Fruit fly (Drosophila melanogaster) whole organism, embryonic: ENCODE measurements around the gene Blm.

Experiments used
- C15 ChIP-seq: fragments of 200-800 bp; sonication (Bioruptor generic); IDR thresholded peaks from 3 replicates; pipeline ENCODE4 v1.3.6; 2022; ENCODE audit warnings: missing biosample characterization, missing genetic modification characterization
- CG10654 ChIP-seq: fragments of 200-800 bp; sonication (Bioruptor generic); optimal IDR thresholded peaks from 2 replicates; lab custom pipeline; 2016; ENCODE audit warnings: missing biosample characterization, missing genetic modification characterization
- CG11398 ChIP-seq: fragments of 200-800 bp; sonication (Bioruptor generic); optimal IDR thresholded peaks from 2 replicates; lab custom pipeline; 2016; ENCODE audit warnings: missing biosample characterization, missing genetic modification characterization
- CG12299 ChIP-seq: fragments of 200-800 bp; sonication (Bioruptor generic); optimal IDR thresholded peaks from 2 replicates; lab custom pipeline; 2018; ENCODE audit warnings: missing biosample characterization, mild to moderate bottlenecking, missing genetic modification characterization
- CG13894 ChIP-seq: fragments of 200-800 bp; sonication (Bioruptor generic); optimal IDR thresholded peaks from 3 replicates; lab custom pipeline; 2018; ENCODE audit warnings: missing biosample characterization, mild to moderate bottlenecking, missing genetic modification characterization, moderate library complexity
- CG15514 ChIP-seq: fragments of 200-800 bp; sonication (Bioruptor generic); optimal IDR thresholded peaks from 3 replicates; lab custom pipeline; 2017; ENCODE audit warnings: missing biosample characterization, missing genetic modification characterization, mild to moderate bottlenecking, moderate library complexity, missing genetic modification reagents
- CG17612 ChIP-seq: fragments of 200-800 bp; sonication (Bioruptor generic); IDR thresholded peaks from 2 replicates; pipeline ENCODE4 v1.3.6; 2022; ENCODE audit warnings: missing biosample characterization, missing genetic modification characterization
- CG18619 ChIP-seq: fragments of 200-800 bp; sonication (Bioruptor generic); optimal IDR thresholded peaks from 3 replicates; lab custom pipeline; 2017; ENCODE audit warnings: missing biosample characterization, mild to moderate bottlenecking, missing genetic modification characterization
- CG2199 ChIP-seq: fragments of 200-800 bp; sonication (Bioruptor generic); IDR thresholded peaks from 3 replicates; pipeline ENCODE4 v1.3.6; 2022; ENCODE audit warnings: missing biosample characterization, missing genetic modification characterization
- CG2202 ChIP-seq: fragments of 200-800 bp; sonication (Bioruptor generic); optimal IDR thresholded peaks from 2 replicates; lab custom pipeline; 2018; ENCODE audit warnings: missing biosample characterization, mild to moderate bottlenecking, missing genetic modification characterization
- CG32767 ChIP-seq: fragments of 200-800 bp; sonication (Bioruptor generic); IDR thresholded peaks from 2 replicates; pipeline ENCODE4 v1.3.6; 2022; ENCODE audit warnings: missing biosample characterization, missing genetic modification characterization
- CG5245 ChIP-seq: fragments of 200-800 bp; sonication (Bioruptor generic); optimal IDR thresholded peaks from 3 replicates; lab custom pipeline; 2016; ENCODE audit warnings: missing biosample characterization, missing genetic modification characterization
- CG6272 ChIP-seq: fragments of 200-800 bp; sonication (Bioruptor generic); IDR thresholded peaks from 2 replicates; pipeline ENCODE4 v1.3.6; 2022; ENCODE audit warnings: missing biosample characterization, missing genetic modification characterization
- CG6689 ChIP-seq: fragments of 200-800 bp; sonication (Bioruptor generic); IDR thresholded peaks from 2 replicates; pipeline ENCODE4 v1.3.6; 2022; ENCODE audit warnings: missing biosample characterization, missing genetic modification characterization
- CG9797 ChIP-seq: fragments of 200-800 bp; sonication (Bioruptor generic); optimal IDR thresholded peaks from 3 replicates; lab custom pipeline; 2018; ENCODE audit warnings: missing biosample characterization, mild to moderate bottlenecking, missing genetic modification characterization
- Deaf1 ChIP-seq: fragments of 200-800 bp; optimal IDR thresholded peaks from 3 replicates; lab custom pipeline; 2019; ENCODE audit warnings: missing biosample characterization, mild to moderate bottlenecking, missing genetic modification characterization, moderate library complexity
- GATAe ChIP-seq: fragments of 200-800 bp; sonication (Bioruptor generic); conservative IDR thresholded peaks from 2 replicates; pipeline ENCODE4 v1.3.6; 2022; ENCODE audit warnings: missing biosample characterization, missing genetic modification characterization
- MBD-R2 ChIP-seq: fragments of 200-800 bp; sonication (Bioruptor generic); IDR thresholded peaks from 2 replicates; pipeline ENCODE4 v1.3.6; 2022; ENCODE audit warnings: missing biosample characterization, missing genetic modification characterization
- Mad ChIP-seq: fragments of 200-800 bp; sonication (Bioruptor generic); optimal IDR thresholded peaks from 2 replicates; lab custom pipeline; 2016; ENCODE audit warnings: missing biosample characterization, missing genetic modification characterization
- Med ChIP-seq: fragments of 200-800 bp; sonication (Bioruptor generic); peaks from one replicate; lab custom pipeline; 2016; ENCODE audit warnings: missing biosample characterization, missing genetic modification characterization, mild to moderate bottlenecking, inconsistent platforms, moderate library complexity
- Mrtf ChIP-seq: fragments of 200-800 bp; sonication (Bioruptor generic); IDR thresholded peaks from 3 replicates; pipeline ENCODE4 v1.3.6; 2022; ENCODE audit warnings: missing biosample characterization, missing genetic modification characterization
- NC2β ChIP-seq: fragments of 200-800 bp; sonication (Bioruptor generic); optimal IDR thresholded peaks from 2 replicates; lab custom pipeline; 2016; ENCODE audit warnings: missing biosample characterization, missing genetic modification characterization
- Sox100B ChIP-seq: fragments of 200-800 bp; sonication (Bioruptor generic); optimal IDR thresholded peaks from 3 replicates; lab custom pipeline; 2018; ENCODE audit warnings: missing biosample characterization, mild to moderate bottlenecking, missing genetic modification characterization
- abd-A ChIP-seq: fragments of 200-800 bp; sonication (Bioruptor generic); optimal IDR thresholded peaks from 3 replicates; lab custom pipeline; 2019; ENCODE audit warnings: missing biosample characterization, mild to moderate bottlenecking, missing genetic modification characterization, moderate library complexity
- amos ChIP-seq: fragments of 200-800 bp; sonication (Bioruptor generic); IDR thresholded peaks from 2 replicates; pipeline ENCODE4 v1.3.6; 2022; ENCODE audit warnings: missing biosample characterization, missing genetic modification characterization; ENCODE audit not compliant: partially characterized antibody
- bowl ChIP-seq: fragments of 200-800 bp; sonication (Bioruptor generic); IDR thresholded peaks from 2 replicates; pipeline ENCODE4 v1.3.6; 2022; ENCODE audit warnings: missing biosample characterization, missing genetic modification characterization
- cg ChIP-seq: fragments of 200-800 bp; sonication (Bioruptor generic); optimal IDR thresholded peaks from 3 replicates; lab custom pipeline; 2019; ENCODE audit warnings: missing biosample characterization, mild to moderate bottlenecking, missing genetic modification characterization, moderate library complexity
- crol ChIP-seq: fragments of 200-800 bp; sonication (Bioruptor generic); IDR thresholded peaks from 2 replicates; pipeline ENCODE4 v1.3.6; 2022; ENCODE audit warnings: missing biosample characterization, missing genetic modification characterization
- ftz-f1 ChIP-seq: fragments of 200-800 bp; sonication (Bioruptor generic); optimal IDR thresholded peaks from 2 replicates; lab custom pipeline; 2016; ENCODE audit warnings: missing biosample characterization, missing genetic modification characterization
- lmd ChIP-seq: fragments of 200-800 bp; sonication (Bioruptor generic); IDR thresholded peaks from 2 replicates; pipeline ENCODE4 v1.3.6; 2022; ENCODE audit warnings: missing biosample characterization, missing genetic modification characterization
- nmo ChIP-seq: fragments of 200-800 bp; sonication (Bioruptor generic); optimal IDR thresholded peaks from 2 replicates; lab custom pipeline; 2018; ENCODE audit warnings: missing biosample characterization, mild to moderate bottlenecking, missing genetic modification characterization, moderate library complexity
- pho ChIP-seq: fragments of 200-800 bp; sonication (Bioruptor generic); optimal IDR thresholded peaks from 2 replicates; lab custom pipeline; 2016; ENCODE audit warnings: missing biosample characterization, missing genetic modification characterization
- sd ChIP-seq: fragments of 200-800 bp; sonication (Bioruptor generic); optimal IDR thresholded peaks from 3 replicates; lab custom pipeline; 2018; ENCODE audit warnings: missing biosample characterization, mild to moderate bottlenecking, missing genetic modification characterization, moderate library complexity
- sens ChIP-seq: fragments of 200-800 bp; sonication (Bioruptor generic); peaks from one replicate; lab custom pipeline; 2016; ENCODE audit warnings: missing biosample characterization, missing genetic modification characterization
- stwl ChIP-seq: fragments of 200-800 bp; sonication (Bioruptor generic); optimal IDR thresholded peaks from 3 replicates; lab custom pipeline; 2018; ENCODE audit warnings: missing biosample characterization, mild to moderate bottlenecking, missing genetic modification characterization, moderate library complexity
- tll ChIP-seq, 2 experiments: fragments of 200-800 bp in 1 of 2; fragments of >200 bp in 1 of 2; sonication (Bioruptor generic) in 1 of 2; optimal IDR thresholded peaks; 2 replicates each; lab custom pipeline; 2017 to 2019; ENCODE audit warnings: missing biosample characterization in 2 of 2, missing genetic modification characterization in 2 of 2, mild to moderate bottlenecking in 1 of 2, moderate library complexity in 1 of 2
- tna ChIP-seq: fragments of 200-800 bp; sonication (Bioruptor generic); IDR thresholded peaks from 2 replicates; pipeline ENCODE4 v1.3.6; 2022; ENCODE audit warnings: missing biosample characterization, missing genetic modification characterization; ENCODE audit not compliant: partially characterized antibody
- twi ChIP-seq: fragments of 200-800 bp; optimal IDR thresholded peaks from 2 replicates; lab custom pipeline; 2019; ENCODE audit warnings: missing biosample characterization, mild to moderate bottlenecking, missing genetic modification characterization, moderate library complexity
- vfl ChIP-seq: fragments of 200-800 bp; sonication (Bioruptor generic); optimal IDR thresholded peaks from 2 replicates; lab custom pipeline; 2016; ENCODE audit warnings: missing biosample characterization, missing genetic modification characterization

Gene Blm

DNA sequence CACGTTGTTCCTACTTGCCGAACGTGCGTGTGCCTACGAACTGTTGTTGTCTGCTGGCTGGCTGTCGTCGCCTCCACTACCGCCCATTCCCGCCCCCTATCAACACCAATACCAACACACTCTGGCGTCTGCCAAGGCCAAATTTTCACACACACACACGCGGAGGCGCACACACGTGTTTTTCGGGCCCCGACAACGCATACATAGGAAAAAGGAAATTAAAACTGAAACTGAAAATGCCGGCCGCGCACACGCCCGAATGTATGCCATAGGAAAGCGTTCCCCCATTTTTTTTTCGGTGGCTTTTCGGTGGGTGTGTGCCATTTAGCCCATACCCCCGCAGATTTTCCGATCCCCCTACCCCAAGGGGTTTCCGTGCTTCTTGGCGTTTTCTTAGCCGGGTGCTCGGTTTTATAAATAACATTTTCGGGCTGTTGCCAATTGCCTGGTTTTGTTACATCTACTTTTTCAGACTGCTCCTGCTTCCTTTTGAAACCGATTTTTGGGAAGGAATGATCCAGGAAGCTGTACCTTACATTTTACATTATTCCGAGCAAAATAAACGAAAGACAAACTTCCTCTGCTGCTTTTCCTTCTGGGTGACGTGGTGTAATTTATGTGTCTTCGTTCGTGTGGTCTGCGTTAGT lies 30.7 kb upstream of the Blm start (continued):
- TF ChIP-seq crol (GFP tag; lab: Robert Waterston, UW) (peak; percentile 36; the same call in 1 of the 2 replicates), CG12299 (tag; lab: Kevin White, UChicago) (no peak), cg (GFP tag; lab: Kevin White, UChicago) (peak; percentile 74), CG13894 (tag; lab: Kevin White, UChicago) (peak; percentile 21), pho (GFP tag; lab: Kevin White, UChicago) (no peak), CG18619 (no peak), Sox100B (GFP tag; lab: Kevin White, UChicago) (no peak), tll (GFP tag; optimal IDR thresholded peaks at IDR 0.05; lab: Kevin White, UChicago) (no peak), CG9797 (GFP tag; lab: Kevin White, UChicago) (no peak), C15 (GFP tag; lab: Robert Waterston, UW) (no peak), bowl (GFP tag; lab: Robert Waterston, UW) (no peak), Mrtf (no peak), nmo (GFP tag; lab: Kevin White, UChicago) (no peak), CG6272 (GFP tag; lab: Robert Waterston, UW) (0 out of 2 replicates have a peak, but pooled peaks have one; percentile 20), sens (peak; percentile 39), stwl (tag; lab: Kevin White, UChicago) (no peak), twi (tag; lab: Kevin White, UChicago) (peak; percentile 35), CG2199 (GFP tag; lab: Robert Waterston, UW) (peak; percentile 76; the same call in 2 of the 3 replicates), CG11398 (GFP tag; lab: Kevin White, UChicago) (no peak), CG10654 (no peak), Deaf1 (tag; lab: Kevin White, UChicago) (peak; percentile 43)

DNA sequence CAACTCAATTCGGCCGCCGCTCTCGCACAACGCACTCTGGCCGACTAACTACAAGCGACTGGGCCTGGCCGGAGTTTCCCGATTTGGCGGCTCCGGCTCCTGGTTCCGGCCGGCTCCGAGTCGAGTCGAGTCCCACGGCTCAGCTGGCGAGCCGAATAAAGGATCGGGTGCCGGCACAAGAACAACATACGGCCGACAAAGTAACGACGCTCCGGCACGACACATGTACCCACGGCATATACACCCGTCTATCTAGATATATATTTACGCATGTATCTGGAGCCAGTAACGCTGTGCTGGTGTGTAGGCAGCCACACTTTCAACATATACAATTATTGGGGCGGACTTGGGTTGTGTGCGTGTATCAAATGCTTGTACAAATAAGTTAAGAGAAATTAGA lies 29.9 kb upstream of the Blm start:
- TF ChIP-seq CG32767 (GFP tag; lab: Robert Waterston, UW) (0 out of 2 replicates have a peak, but pooled peaks have one; percentile 25), lmd (no peak), CG6689 (GFP tag; lab: Robert Waterston, UW) (0 out of 2 replicates have a peak, but pooled peaks have one; percentile 7), CG13894 (tag; lab: Kevin White, UChicago) (peak; percentile 42), MBD-R2 (no peak), Med (GFP tag; lab: Kevin White, UChicago) (peak; percentile 62), vfl (GFP tag; lab: Kevin White, UChicago) (no peak), Mad (GFP tag; lab: Kevin White, UChicago) (no peak), Deaf1 (tag; lab: Kevin White, UChicago) (peak; percentile 57), CG15514 (peak; percentile 39)

DNA sequence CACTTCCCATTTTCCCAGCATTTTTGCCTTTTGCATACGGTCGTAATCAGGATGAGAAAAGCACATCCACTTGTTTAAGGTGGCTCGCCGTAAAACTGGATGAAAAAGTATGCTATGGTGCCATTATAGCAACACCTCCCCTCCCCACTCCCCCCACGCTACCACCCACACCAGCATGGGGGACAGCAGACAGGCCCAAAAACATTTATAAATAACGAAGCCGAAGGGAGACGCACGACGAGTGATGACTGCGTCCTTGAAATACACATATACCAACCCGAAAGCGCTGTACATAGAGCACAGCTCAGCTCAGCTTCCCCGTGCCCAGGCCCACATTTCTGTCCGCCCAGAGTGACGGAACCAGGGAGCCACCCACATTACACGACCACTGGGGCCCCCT lies 29.1 kb upstream of the Blm start:
- TF ChIP-seq sens: peak; percentile 43
- TF ChIP-seq crol (GFP tag; lab: Robert Waterston, UW): peak; percentile 76
- no peak for TF ChIP-seq sd
- TF ChIP-seq CG17612 (GFP tag; lab: Robert Waterston, UW): no peak
- no peak for TF ChIP-seq GATAe (GFP tag; lab: Robert Waterston, UW)
- peak; percentile 63 for TF ChIP-seq Med (GFP tag; lab: Kevin White, UChicago)
- no peak for TF ChIP-seq NC2β
- peak; percentile 69 for TF ChIP-seq Deaf1 (tag; lab: Kevin White, UChicago)
- peak; percentile 23; the same call in 1 of the 2 replicates for TF ChIP-seq amos (GFP tag; lab: Robert Waterston, UW)
- no peak for TF ChIP-seq tna (GFP tag; lab: Robert Waterston, UW)
- peak; percentile 76 for TF ChIP-seq abd-A (tag; lab: Kevin White, UChicago)
- TF ChIP-seq ftz-f1 (GFP tag; lab: Kevin White, UChicago): peak; percentile 14
- peak; percentile 68 for TF ChIP-seq CG13894 (tag; lab: Kevin White, UChicago)
- no peak for TF ChIP-seq CG5245 (GFP tag; lab: Kevin White, UChicago)
- no peak for TF ChIP-seq CG2202
